Worm (Caenorhabditis elegans): ENCODE measurements around the gene C44C10.3.

The C44C10.3 gene

ce11 chrX:11738602-11739100, 36.3 kb downstream of the C44C10.3 start, which contains the start of gene nspa-9 (continued):
- no peak for TF ChIP-seq efl-1 (optimal IDR thresholded peaks at IDR 0.05)
- no peak for TF ChIP-seq efl-1 (GFP tag; optimal IDR thresholded peaks at IDR 0.05 in 1 of 2)
- TF ChIP-seq lir-3 (tag; optimal IDR thresholded peaks at IDR 0.05; ENCODE audit: poor library complexity): no peak
- no peak for TF ChIP-seq isw-1 (GFP tag; IDR thresholded peaks at IDR 0.05)
- no peak for TF ChIP-seq lin-15B (tag; optimal IDR thresholded peaks at IDR 0.05)
- peak; percentile 39 for TF ChIP-seq dsc-1 (tag; optimal IDR thresholded peaks at IDR 0.05)
- TF ChIP-seq ces-1 (GFP tag; optimal IDR thresholded peaks at IDR 0.05): no peak
- TF ChIP-seq ceh-8 (GFP tag; optimal IDR thresholded peaks at IDR 0.05): no peak
- no peak for TF ChIP-seq ceh-90 (tag; optimal IDR thresholded peaks at IDR 0.05)
- no peak for TF ChIP-seq unc-86 (tag; optimal IDR thresholded peaks at IDR 0.05)
- no peak for TF ChIP-seq C34B4.2 (tag; optimal IDR thresholded peaks at IDR 0.05)
- TF ChIP-seq nhr-85 (tag): no peak
- TF ChIP-seq xbp-1 (tag; optimal IDR thresholded peaks at IDR 0.05): no peak
- no peak for TF ChIP-seq Y116A8C.19 (tag; optimal IDR thresholded peaks at IDR 0.05; ENCODE audit: borderline replicate concordance)
- TF ChIP-seq skn-1 (tag; optimal IDR thresholded peaks at IDR 0.05): no peak
- TF ChIP-seq vab-15 (tag; optimal IDR thresholded peaks at IDR 0.05): no peak
- no peak for TF ChIP-seq fos-1 (tag; optimal IDR thresholded peaks at IDR 0.05)
- TF ChIP-seq nhr-20 (tag; optimal IDR thresholded peaks at IDR 0.05): peak; percentile 45

ce11 chrX:11743723-11744122, 41.4 kb downstream of the C44C10.3 start:
- peak; percentile 1 for TF ChIP-seq ces-1 (GFP tag; optimal IDR thresholded peaks at IDR 0.05)
- peak; percentile 28 for TF ChIP-seq lin-14 (GFP tag; optimal IDR thresholded peaks at IDR 0.05)
- no peak for TF ChIP-seq aha-1 (tag; optimal IDR thresholded peaks at IDR 0.05)

ce11 chrX:11745821-11746485, 43.6 kb downstream of the C44C10.3 start, which contains the start of gene C40H5.2:
TSS of gene C40H5.2 (plus strand) at chrX:11746076.
- TF ChIP-seq mab-9 (GFP tag; IDR thresholded peaks at IDR 0.05) (no peak), efl-1 (optimal IDR thresholded peaks at IDR 0.05) (no peak), efl-1 (GFP tag; optimal IDR thresholded peaks at IDR 0.05 in 1 of 2) (peak in 1 of 2 experiments; percentile 75)

ce11 chrX:11752289-11752688, 50.0 kb downstream of the C44C10.3 start:
- no peak for TF ChIP-seq lin-15B (tag; optimal IDR thresholded peaks at IDR 0.05)
- TF ChIP-seq tbx-2 (tag; optimal IDR thresholded peaks at IDR 0.05): no peak
- TF ChIP-seq C04F5.9 (tag; optimal IDR thresholded peaks at IDR 0.05): no peak
- TF ChIP-seq grh-1 (GFP tag; IDR thresholded peaks at IDR 0.05): no peak
- TF ChIP-seq sox-4 (tag; optimal IDR thresholded peaks at IDR 0.05): no peak
- no peak for TF ChIP-seq zip-4 (GFP tag; optimal IDR thresholded peaks at IDR 0.05)

- TF ChIP-seq fkh-4 (tag; optimal IDR thresholded peaks at IDR 0.05; ENCODE audit: borderline replicate concordance) (peak; percentile 65), lin-14 (GFP tag; optimal IDR thresholded peaks at IDR 0.05) (no peak), dsc-1 (tag; optimal IDR thresholded peaks at IDR 0.05) (peak; percentile 93), efl-1 (optimal IDR thresholded peaks at IDR 0.05) (no peak), efl-1 (GFP tag; optimal IDR thresholded peaks at IDR 0.05 in 1 of 2) (peak in 1 of 2 experiments; percentile 42)
Observed at ce11 chrX:11753155-11753554, 50.8 kb downstream of the C44C10.3 start.

Measured in whole organism, L1 larva.